Worm (Caenorhabditis elegans) whole organism, late embryonic: Measurements from ENCODE around the gene bus-2.

ENCODE experiments used
- C08G9.2 ChIP-seq: sonication (generic microtip); optimal IDR thresholded peaks from 2 replicates; lab custom pipeline; 2016; ENCODE audit warnings: mild to moderate bottlenecking, missing genetic modification characterization, moderate library complexity, missing compliant biosample characterization
- F13H6.1 ChIP-seq: sonication (generic microtip); optimal IDR thresholded peaks from 2 replicates; lab custom pipeline; 2016; ENCODE audit warnings: missing genetic modification characterization, missing compliant biosample characterization
- K09A11.1 ChIP-seq: sonication (generic microtip); optimal IDR thresholded peaks from 2 replicates; lab custom pipeline; 2017; ENCODE audit warnings: antibody characterized with exemption, mild to moderate bottlenecking, missing genetic modification characterization, missing compliant biosample characterization; ENCODE audit not compliant: insufficient read depth
- T23F11.4 ChIP-seq: fragments of 200-800 bp; sonication (Bioruptor generic); optimal IDR thresholded peaks from 2 replicates; lab custom pipeline; 2018; ENCODE audit warnings: mild to moderate bottlenecking, missing genetic modification characterization, missing compliant biosample characterization
- Y22D7AL.16 ChIP-seq: sonication (generic microtip); optimal IDR thresholded peaks from 2 replicates; lab custom pipeline; 2016; ENCODE audit warnings: missing genetic modification characterization, missing compliant biosample characterization
- ahr-1 ChIP-seq: sonication (generic microtip); optimal IDR thresholded peaks from 2 replicates; lab custom pipeline; 2016; ENCODE audit warnings: missing genetic modification characterization, missing compliant biosample characterization
- ama-1 ChIP-seq: fragments of 150-350 bp; optimal IDR thresholded peaks from 2 replicates; lab custom pipeline; 2014
- ceh-14 ChIP-seq: sonication (generic microtip); optimal IDR thresholded peaks from 2 replicates; lab custom pipeline; 2016; ENCODE audit warnings: missing genotype, missing genetic modification characterization, missing compliant biosample characterization
- ceh-18 ChIP-seq: sonication (generic microtip); optimal IDR thresholded peaks from 2 replicates; lab custom pipeline; 2016; ENCODE audit warnings: missing genetic modification characterization, missing compliant biosample characterization
- ceh-2 ChIP-seq: sonication (generic microtip); optimal IDR thresholded peaks from 2 replicates; lab custom pipeline; 2016; ENCODE audit warnings: missing genotype, missing genetic modification characterization, missing compliant biosample characterization
- ceh-24 ChIP-seq: sonication (generic microtip); optimal IDR thresholded peaks from 2 replicates; lab custom pipeline; 2016; ENCODE audit warnings: mild to moderate bottlenecking, missing genetic modification characterization, missing compliant biosample characterization
- ceh-31 ChIP-seq: sonication (generic microtip); optimal IDR thresholded peaks from 2 replicates; lab custom pipeline; 2016; ENCODE audit warnings: missing genetic modification characterization, missing compliant biosample characterization
- ceh-34 ChIP-seq: sonication (generic microtip); optimal IDR thresholded peaks from 2 replicates; lab custom pipeline; 2016; ENCODE audit warnings: mild to moderate bottlenecking, missing genetic modification characterization, missing compliant biosample characterization
- ceh-45 ChIP-seq: fragments of 200-800 bp; sonication (Bioruptor generic); IDR thresholded peaks from 2 replicates; pipeline ENCODE4 v1.3.6; 2022; ENCODE audit warnings: missing genetic modification reagents, missing genetic modification characterization, missing compliant biosample characterization
- ceh-48 ChIP-seq: sonication (generic microtip); optimal IDR thresholded peaks from 2 replicates; lab custom pipeline; 2016; ENCODE audit warnings: missing genetic modification characterization, inconsistent platforms, missing compliant biosample characterization
- che-1 ChIP-seq: sonication (generic microtip); optimal IDR thresholded peaks from 2 replicates; lab custom pipeline; 2016; ENCODE audit warnings: mild to moderate bottlenecking, missing genetic modification characterization, missing compliant biosample characterization
- dmd-4 ChIP-seq: sonication (generic microtip); optimal IDR thresholded peaks from 2 replicates; lab custom pipeline; 2016; ENCODE audit warnings: borderline replicate concordance, missing genetic modification characterization, missing compliant biosample characterization
- elt-2 ChIP-seq: sonication (generic microtip); optimal IDR thresholded peaks from 2 replicates; lab custom pipeline; 2016; ENCODE audit warnings: missing genetic modification reagents, missing genetic modification characterization, missing compliant biosample characterization
- fax-1 ChIP-seq: sonication (generic microtip); optimal IDR thresholded peaks from 2 replicates; lab custom pipeline; 2016; ENCODE audit warnings: missing genotype, missing genetic modification characterization, missing compliant biosample characterization
- fkh-10 ChIP-seq: fragments of 150-350 bp; optimal IDR thresholded peaks from 2 replicates; lab custom pipeline; 2014; ENCODE audit warnings: missing biosample characterization, missing genetic modification reagents, missing genetic modification characterization
- gmeb-2 ChIP-seq: sonication (generic microtip); optimal IDR thresholded peaks from 2 replicates; lab custom pipeline; 2016; ENCODE audit warnings: missing genetic modification characterization, inconsistent platforms, missing compliant biosample characterization
- hlh-13 ChIP-seq: fragments of 200-800 bp; sonication (Bioruptor generic); optimal IDR thresholded peaks from 2 replicates; lab custom pipeline; 2018; ENCODE audit warnings: mild to moderate bottlenecking, missing genetic modification characterization, missing compliant biosample characterization
- hlh-15 ChIP-seq: sonication (generic microtip); optimal IDR thresholded peaks from 2 replicates; lab custom pipeline; 2016; ENCODE audit warnings: missing genetic modification characterization, missing compliant biosample characterization
- hlh-8 ChIP-seq: sonication (generic microtip); optimal IDR thresholded peaks from 2 replicates; lab custom pipeline; 2016; ENCODE audit warnings: missing genotype, missing genetic modification characterization, missing compliant biosample characterization
- lim-6 ChIP-seq: sonication (generic microtip); optimal IDR thresholded peaks from 2 replicates; lab custom pipeline; 2016; ENCODE audit warnings: missing genetic modification characterization, missing compliant biosample characterization
- lin-11 ChIP-seq: fragments of 200-800 bp; sonication (Bioruptor generic); optimal IDR thresholded peaks from 2 replicates; lab custom pipeline; 2018; ENCODE audit warnings: mild to moderate bottlenecking, missing genetic modification characterization, missing compliant biosample characterization
- madf-2 ChIP-seq: sonication (generic microtip); optimal IDR thresholded peaks from 2 replicates; lab custom pipeline; 2017; ENCODE audit warnings: missing genetic modification characterization, missing compliant biosample characterization
- mec-3 ChIP-seq: sonication (generic microtip); optimal IDR thresholded peaks from 2 replicates; lab custom pipeline; 2016; ENCODE audit warnings: borderline replicate concordance, missing genetic modification characterization, missing compliant biosample characterization
- nhr-232 ChIP-seq: sonication (generic microtip); optimal IDR thresholded peaks from 2 replicates; lab custom pipeline; 2016; ENCODE audit warnings: missing genetic modification characterization, missing compliant biosample characterization
- odd-2 ChIP-seq: sonication (generic microtip); optimal IDR thresholded peaks from 2 replicates; lab custom pipeline; 2017; ENCODE audit warnings: antibody characterized with exemption, mild to moderate bottlenecking, missing genetic modification characterization, missing compliant biosample characterization
- pag-3 ChIP-seq: sonication (generic microtip); optimal IDR thresholded peaks from 2 replicates; lab custom pipeline; 2016; ENCODE audit warnings: missing compliant biosample characterization, missing genetic modification characterization, borderline replicate concordance
- pat-9 ChIP-seq: fragments of 200-800 bp; sonication (Bioruptor generic); optimal IDR thresholded peaks from 2 replicates; lab custom pipeline; 2018; ENCODE audit warnings: mild to moderate bottlenecking, missing genetic modification characterization, moderate library complexity, missing compliant biosample characterization
- pha-2 ChIP-seq: sonication (generic microtip); optimal IDR thresholded peaks from 2 replicates; lab custom pipeline; 2017; ENCODE audit warnings: mild to moderate bottlenecking, missing genetic modification characterization, missing compliant biosample characterization
- pqm-1 ChIP-seq: sonication (generic microtip); optimal IDR thresholded peaks from 2 replicates; lab custom pipeline; 2016; ENCODE audit warnings: missing genetic modification characterization, missing compliant biosample characterization
- pros-1 ChIP-seq: fragments of 150-350 bp; optimal IDR thresholded peaks from 2 replicates; lab custom pipeline; 2014; ENCODE audit warnings: missing biosample characterization, missing genetic modification reagents, missing genetic modification characterization
- rnt-1 ChIP-seq: sonication (generic microtip); optimal IDR thresholded peaks from 2 replicates; lab custom pipeline; 2016; ENCODE audit warnings: missing genetic modification characterization, missing compliant biosample characterization
- sdc-2 ChIP-seq: sonication (generic microtip); optimal IDR thresholded peaks from 2 replicates; lab custom pipeline; 2016; ENCODE audit warnings: missing genotype, missing genetic modification characterization, missing compliant biosample characterization
- sox-2 ChIP-seq: fragments of 200-800 bp; sonication (Bioruptor generic); IDR thresholded peaks from 2 replicates; pipeline ENCODE4 v1.3.6; 2022; ENCODE audit warnings: missing genetic modification reagents, missing genetic modification characterization, missing compliant biosample characterization
- sox-4 ChIP-seq: sonication (generic microtip); optimal IDR thresholded peaks from 2 replicates; lab custom pipeline; 2017; ENCODE audit warnings: mild to moderate bottlenecking, missing genetic modification characterization, inconsistent platforms, missing compliant biosample characterization
- syd-9 ChIP-seq: sonication (generic microtip); optimal IDR thresholded peaks from 2 replicates; lab custom pipeline; 2016; ENCODE audit warnings: mild to moderate bottlenecking, missing genetic modification characterization, moderate library complexity, missing compliant biosample characterization
- tbx-2 ChIP-seq: sonication (generic microtip); optimal IDR thresholded peaks from 2 replicates; lab custom pipeline; 2016; ENCODE audit warnings: missing genetic modification characterization, missing compliant biosample characterization
- tbx-7 ChIP-seq: sonication (generic microtip); optimal IDR thresholded peaks from 2 replicates; lab custom pipeline; 2016; ENCODE audit warnings: missing genotype, missing genetic modification characterization, missing compliant biosample characterization
- ttx-3 ChIP-seq: sonication (generic microtip); optimal IDR thresholded peaks from 2 replicates; lab custom pipeline; 2016; ENCODE audit warnings: missing genetic modification reagents, missing genetic modification characterization, missing compliant biosample characterization
- unc-3 ChIP-seq, 2 experiments: fragments of 200-800 bp in 1 of 2; sonication (Bioruptor generic) in 1 of 2; sonication (generic microtip) in 1 of 2; conservative IDR thresholded peaks in 1 of 2; optimal IDR thresholded peaks in 1 of 2; 2 replicates each; pipeline versions ENCODE4 v1.3.6 to Lab custom; 2016 to 2022; ENCODE audit warnings: missing compliant biosample characterization in 2 of 2, missing genetic modification characterization in 2 of 2, missing genetic modification reagents in 1 of 2
- unc-42 ChIP-seq: sonication (generic microtip); optimal IDR thresholded peaks from 2 replicates; lab custom pipeline; 2016; ENCODE audit warnings: missing genotype, missing genetic modification characterization, missing compliant biosample characterization
- unc-86 ChIP-seq: sonication (generic microtip); optimal IDR thresholded peaks from 2 replicates; lab custom pipeline; 2016; ENCODE audit warnings: missing genetic modification characterization, missing compliant biosample characterization
- zip-5 ChIP-seq: sonication (generic microtip); optimal IDR thresholded peaks from 2 replicates; lab custom pipeline; 2016; ENCODE audit warnings: missing genetic modification characterization, missing compliant biosample characterization

Gene bus-2

ce11 chrIV:1740105-1741023 lies 40.7 kb downstream of the bus-2 start, which contains the start of gene ptpn-22:
Gene ptpn-22, minus strand, starts transcription at chrIV:1740262.
- TF ChIP-seq hlh-8 (tag; lab: Kevin White, UChicago) = no peak
- peak; percentile 80 for TF ChIP-seq ceh-48 (tag; lab: Kevin White, UChicago)
- TF ChIP-seq dmd-4 (tag; lab: Kevin White, UChicago) = no peak

- TF ChIP-seq T23F11.4 (peak; percentile 21), pat-9 (tag; lab: Kevin White, UChicago) (no peak), pha-2 (peak; percentile 80), ttx-3 (tag; lab: Kevin White, UChicago) (peak; percentile 78), ceh-2 (tag; lab: Kevin White, UChicago) (peak; percentile 98), ceh-31 (tag; lab: Kevin White, UChicago) (peak; percentile 100), K09A11.1 (tag; lab: Kevin White, UChicago) (no peak), ceh-14 (tag; lab: Kevin White, UChicago) (peak; percentile 98), dmd-4 (tag; lab: Kevin White, UChicago) (peak; percentile 90), pros-1 (no peak), sox-2 (GFP tag; lab: Robert Waterston, UW) (no peak), sdc-2 (tag; lab: Kevin White, UChicago) (peak; percentile 69), hlh-15 (peak; percentile 92), pag-3 (tag; lab: Kevin White, UChicago) (peak; percentile 92), unc-42 (peak; percentile 99), ceh-34 (tag; lab: Kevin White, UChicago) (peak; percentile 93), F13H6.1 (tag; lab: Kevin White, UChicago) (peak; percentile 97), unc-3 (GFP tag; conservative IDR thresholded peaks at IDR 0.05; lab: Robert Waterston, UW) (no peak; the same call in 1 of the 2 replicates), unc-3 (tag; optimal IDR thresholded peaks at IDR 0.05; lab: Kevin White, UChicago) (peak; percentile 95), pqm-1 (peak; percentile 99), ahr-1 (tag; lab: Kevin White, UChicago) (peak; percentile 98), syd-9 (tag; lab: Kevin White, UChicago) (peak; percentile 82), ceh-18 (tag; lab: Kevin White, UChicago) (peak; percentile 90), sox-4 (peak; percentile 19), tbx-2 (peak; percentile 99), fkh-10 (GFP tag; lab: Kevin White, UChicago) (no peak), unc-86 (tag; lab: Kevin White, UChicago) (peak; percentile 85), lim-6 (tag; lab: Kevin White, UChicago) (peak; percentile 96), ceh-24 (peak; percentile 52), Y22D7AL.16 (peak; percentile 23), elt-2 (tag; lab: Kevin White, UChicago) (peak; percentile 92), fax-1 (tag; lab: Kevin White, UChicago) (peak; percentile 98), ama-1 (lab: Kevin White, UChicago) (no peak), ceh-45 (GFP tag; lab: Robert Waterston, UW) (no peak), mec-3 (tag; lab: Kevin White, UChicago) (peak; percentile 98), madf-2 (peak; percentile 42), odd-2 (tag; lab: Kevin White, UChicago) (no peak), che-1 (tag; lab: Kevin White, UChicago) (peak; percentile 65), C08G9.2 (tag; lab: Kevin White, UChicago) (peak; percentile 99), rnt-1 (tag; lab: Kevin White, UChicago) (peak; percentile 97), gmeb-2 (tag; lab: Kevin White, UChicago) (peak; percentile 31), lin-11 (peak; percentile 21), zip-5 (tag; lab: Kevin White, UChicago) (peak; percentile 99), nhr-232 (tag; lab: Kevin White, UChicago) (peak; percentile 38), tbx-7 (peak; percentile 98), hlh-13 (GFP tag; lab: Kevin White, UChicago) (peak; percentile 1)
Observed at ce11 chrIV:1745453-1746051, 45.9 kb downstream of the bus-2 start, which contains the start of the genes Y41D4A.6 and Y41D4A.4. Gene Y41D4A.6, minus strand, starts transcription at chrIV:1745503. Gene Y41D4A.4, plus strand, starts transcription at chrIV:1746001.
